Fruit fly (Drosophila melanogaster) whole organism, adult: Measurements from ENCODE around the gene Syx13.

Experiments used
- CG11617 ChIP-seq: fragments of 200-800 bp; sonication (Bioruptor generic); optimal IDR thresholded peaks from 2 replicates; lab custom pipeline; 2017; ENCODE audit warnings: mild to moderate bottlenecking, missing biosample characterization, missing genetic modification reagents, missing genetic modification characterization
- CG12768 ChIP-seq: fragments of 200-800 bp; sonication (Bioruptor generic); optimal IDR thresholded peaks from 2 replicates; lab custom pipeline; 2017; ENCODE audit warnings: missing biosample characterization, missing genetic modification characterization, mild to moderate bottlenecking, moderate library complexity, missing genetic modification reagents
- CG14711 ChIP-seq: fragments of 200-800 bp; sonication (Bioruptor generic); optimal IDR thresholded peaks from 2 replicates; lab custom pipeline; 2018; ENCODE audit warnings: missing biosample characterization, mild to moderate bottlenecking, missing genetic modification characterization, moderate library complexity
- CG1620 ChIP-seq: fragments of 200-800 bp; sonication (Bioruptor generic); optimal IDR thresholded peaks from 2 replicates; lab custom pipeline; 2016; ENCODE audit warnings: missing biosample characterization, missing genetic modification characterization
- CG33017 ChIP-seq: fragments of 200-800 bp; sonication (Bioruptor generic); optimal IDR thresholded peaks from 2 replicates; lab custom pipeline; 2018; ENCODE audit warnings: missing biosample characterization, mild to moderate bottlenecking, missing genetic modification characterization, moderate library complexity
- CG5204 ChIP-seq: fragments of 200-800 bp; sonication (Bioruptor generic); optimal IDR thresholded peaks from 2 replicates; lab custom pipeline; 2016; ENCODE audit warnings: missing biosample characterization, missing genetic modification characterization
- CG7045 ChIP-seq: fragments of 200-800 bp; sonication (Bioruptor generic); optimal IDR thresholded peaks from 2 replicates; lab custom pipeline; 2017; ENCODE audit warnings: missing biosample characterization, mild to moderate bottlenecking, missing genetic modification characterization
- CG7101 ChIP-seq: fragments of 200-800 bp; sonication (Bioruptor generic); optimal IDR thresholded peaks from 2 replicates; lab custom pipeline; 2018; ENCODE audit warnings: missing biosample characterization, mild to moderate bottlenecking, missing genetic modification characterization, moderate library complexity
- Clk ChIP-seq: fragments of 200-800 bp; sonication (Bioruptor generic); optimal IDR thresholded peaks from 2 replicates; lab custom pipeline; 2017; ENCODE audit warnings: missing biosample characterization, missing genetic modification characterization
- Crg-1 ChIP-seq: fragments of 200-800 bp; sonication (Bioruptor generic); optimal IDR thresholded peaks from 2 replicates; lab custom pipeline; 2016; ENCODE audit warnings: missing biosample characterization, missing genetic modification characterization
- Hr96 ChIP-seq: fragments of 200-800 bp; sonication (Bioruptor generic); optimal IDR thresholded peaks from 2 replicates; lab custom pipeline; 2016; ENCODE audit warnings: missing biosample characterization, missing genetic modification characterization
- Mnt ChIP-seq: fragments of 200-800 bp; sonication (Bioruptor generic); optimal IDR thresholded peaks from 2 replicates; lab custom pipeline; 2016; ENCODE audit warnings: missing biosample characterization, mild to moderate bottlenecking, missing genetic modification characterization
- bab1 ChIP-seq: fragments of 200-800 bp; sonication (Bioruptor generic); optimal IDR thresholded peaks from 3 replicates; lab custom pipeline; 2019; ENCODE audit warnings: missing biosample characterization, mild to moderate bottlenecking, missing genetic modification characterization, moderate library complexity
- cic ChIP-seq: fragments of 200-800 bp; sonication (Bioruptor generic); optimal IDR thresholded peaks from 2 replicates; lab custom pipeline; 2017; ENCODE audit warnings: missing biosample characterization, mild to moderate bottlenecking, missing genetic modification characterization, moderate library complexity
- cnc ChIP-seq, 2 experiments: fragments of >200 bp; optimal IDR thresholded peaks; 2 replicates each; lab custom pipeline; 2017
- kay ChIP-seq: fragments of 200-800 bp; sonication (Bioruptor generic); peaks from one replicate; lab custom pipeline; 2016; ENCODE audit warnings: missing biosample characterization, missing genetic modification characterization, borderline replicate concordance
- ovo ChIP-seq: fragments of 200-800 bp; sonication (Bioruptor generic); optimal IDR thresholded peaks from 2 replicates; lab custom pipeline; 2016; ENCODE audit warnings: missing biosample characterization, missing genetic modification characterization
- pad ChIP-seq: fragments of 200-800 bp; sonication (Bioruptor generic); optimal IDR thresholded peaks from 3 replicates; lab custom pipeline; 2017; ENCODE audit warnings: missing biosample characterization, missing genetic modification characterization, mild to moderate bottlenecking, moderate library complexity, missing genetic modification reagents
- tj ChIP-seq: fragments of 200-800 bp; sonication (Bioruptor generic); optimal IDR thresholded peaks from 3 replicates; lab custom pipeline; 2017; ENCODE audit warnings: missing biosample characterization, mild to moderate bottlenecking, missing genetic modification characterization, moderate library complexity
- toe ChIP-seq: fragments of 200-800 bp; sonication (Bioruptor generic); optimal IDR thresholded peaks from 2 replicates; lab custom pipeline; 2016; ENCODE audit warnings: missing biosample characterization, missing genetic modification characterization

Syx13 gene

DNA sequence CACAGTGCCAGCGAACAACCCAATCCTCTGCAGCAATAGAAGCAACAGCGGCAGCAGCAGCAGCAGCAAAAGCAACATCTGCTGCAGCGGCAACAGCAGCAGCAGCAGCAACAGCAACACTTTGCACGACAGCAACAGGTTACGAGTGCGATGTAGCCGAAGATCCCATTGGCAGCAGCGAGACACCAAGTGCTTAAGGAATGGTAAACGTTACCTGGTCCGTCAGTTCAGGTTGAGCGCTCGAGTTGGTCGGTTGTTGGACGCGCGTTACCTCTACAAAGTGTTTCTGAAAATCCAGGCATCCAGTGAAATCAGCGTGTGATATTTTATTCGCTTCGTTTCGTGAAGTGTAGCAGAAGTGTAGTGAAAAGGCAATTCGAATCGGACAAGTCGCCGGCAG lies 15.5 kb upstream of the Syx13 start, which contains the start of gene CG17672:
TSS of gene CG17672 (plus strand) at position 223 of the 400 bp plus-strand sequence.
- TF ChIP-seq tj (GFP tag; lab: Kevin White, UChicago) (no peak), Clk (no peak), toe (GFP tag; lab: Kevin White, UChicago) (no peak), Crg-1 (GFP tag; lab: Kevin White, UChicago) (no peak), kay (GFP tag; lab: Kevin White, UChicago) (no peak), ovo (no peak), CG7101 (tag; lab: Kevin White, UChicago) (no peak), CG11617 (GFP tag; lab: Kevin White, UChicago) (no peak), CG33017 (no peak), CG1620 (GFP tag; lab: Kevin White, UChicago) (no peak), cnc (optimal IDR thresholded peaks at IDR 0.05; lab: Kevin White, UChicago) (no peak)

DNA sequence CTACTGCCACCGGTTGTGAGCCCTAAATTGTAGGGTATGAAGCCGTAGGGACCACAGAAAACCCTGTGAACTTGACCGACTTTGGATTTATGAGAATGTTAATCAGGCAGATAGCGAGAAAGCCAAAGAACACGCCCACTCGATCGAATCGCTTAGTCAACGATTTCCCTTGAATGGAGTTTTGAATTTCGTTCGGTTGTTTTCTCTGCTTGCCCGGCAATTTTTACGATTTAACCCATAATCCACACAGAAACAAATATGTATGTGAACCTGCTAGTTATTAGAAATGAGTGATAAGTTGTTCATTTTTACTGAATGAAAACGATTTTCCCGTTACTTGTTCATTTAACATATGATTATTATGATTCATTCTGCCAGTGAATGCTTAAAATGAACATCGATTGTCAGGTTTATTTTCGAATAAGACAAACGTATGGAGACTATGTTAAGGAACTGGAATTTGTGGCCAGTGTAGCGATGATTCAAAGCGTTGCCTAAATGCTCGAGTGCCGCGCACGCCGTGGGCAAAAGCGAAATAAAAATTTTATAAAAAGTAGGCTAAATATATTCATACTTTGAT lies 14.1 kb upstream of the Syx13 start:
- TF ChIP-seq CG12768 (GFP tag; lab: Kevin White, UChicago) (no peak), CG14711 (tag; lab: Kevin White, UChicago) (no peak), pad (no peak), cnc (optimal IDR thresholded peaks at IDR 0.05; lab: Kevin White, UChicago) (no peak), kay (GFP tag; lab: Kevin White, UChicago) (no peak), CG1620 (GFP tag; lab: Kevin White, UChicago) (no peak), CG11617 (GFP tag; lab: Kevin White, UChicago) (no peak), Mnt (GFP tag; lab: Kevin White, UChicago) (no peak), CG5204 (GFP tag; lab: Kevin White, UChicago) (no peak), Crg-1 (GFP tag; lab: Kevin White, UChicago) (no peak), tj (GFP tag; lab: Kevin White, UChicago) (peak; percentile 90), bab1 (GFP tag; lab: Kevin White, UChicago) (peak; percentile 36), CG7101 (tag; lab: Kevin White, UChicago) (no peak)

DNA sequence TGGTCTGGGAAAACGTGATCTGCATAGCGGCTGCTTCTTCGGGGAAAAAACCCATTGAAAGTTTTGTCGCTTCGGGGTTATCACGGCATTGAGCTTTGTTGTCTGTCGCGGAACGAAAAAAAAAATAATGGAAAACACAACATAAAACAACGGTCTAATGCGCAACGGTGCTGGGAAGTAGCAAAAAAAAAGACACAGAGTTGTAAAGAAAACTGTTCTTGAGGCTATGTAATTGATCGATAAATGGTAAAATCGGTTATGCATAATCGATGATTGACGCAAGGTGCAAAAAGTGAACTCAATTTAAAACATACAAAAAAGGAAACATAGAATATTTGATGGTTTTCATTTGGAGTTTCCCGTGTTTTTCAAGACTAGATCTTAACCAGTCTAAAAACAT lies 12.9 kb upstream of the Syx13 start:
- no peak for TF ChIP-seq Clk
- no peak for TF ChIP-seq kay (GFP tag; lab: Kevin White, UChicago)
- TF ChIP-seq Hr96 (GFP tag; lab: Kevin White, UChicago) = no peak
- TF ChIP-seq CG5204 (GFP tag; lab: Kevin White, UChicago) = no peak
- TF ChIP-seq CG33017 = no peak
- no peak for TF ChIP-seq CG1620 (GFP tag; lab: Kevin White, UChicago)
- TF ChIP-seq cnc (optimal IDR thresholded peaks at IDR 0.05; lab: Kevin White, UChicago) = no peak
- no peak for TF ChIP-seq Crg-1 (GFP tag; lab: Kevin White, UChicago)
- no peak for TF ChIP-seq pad
- no peak for TF ChIP-seq tj (GFP tag; lab: Kevin White, UChicago)
- no peak for TF ChIP-seq CG7101 (tag; lab: Kevin White, UChicago)
- no peak for TF ChIP-seq CG12768 (GFP tag; lab: Kevin White, UChicago)
- no peak for TF ChIP-seq toe (GFP tag; lab: Kevin White, UChicago)
- no peak for TF ChIP-seq bab1 (GFP tag; lab: Kevin White, UChicago)

DNA sequence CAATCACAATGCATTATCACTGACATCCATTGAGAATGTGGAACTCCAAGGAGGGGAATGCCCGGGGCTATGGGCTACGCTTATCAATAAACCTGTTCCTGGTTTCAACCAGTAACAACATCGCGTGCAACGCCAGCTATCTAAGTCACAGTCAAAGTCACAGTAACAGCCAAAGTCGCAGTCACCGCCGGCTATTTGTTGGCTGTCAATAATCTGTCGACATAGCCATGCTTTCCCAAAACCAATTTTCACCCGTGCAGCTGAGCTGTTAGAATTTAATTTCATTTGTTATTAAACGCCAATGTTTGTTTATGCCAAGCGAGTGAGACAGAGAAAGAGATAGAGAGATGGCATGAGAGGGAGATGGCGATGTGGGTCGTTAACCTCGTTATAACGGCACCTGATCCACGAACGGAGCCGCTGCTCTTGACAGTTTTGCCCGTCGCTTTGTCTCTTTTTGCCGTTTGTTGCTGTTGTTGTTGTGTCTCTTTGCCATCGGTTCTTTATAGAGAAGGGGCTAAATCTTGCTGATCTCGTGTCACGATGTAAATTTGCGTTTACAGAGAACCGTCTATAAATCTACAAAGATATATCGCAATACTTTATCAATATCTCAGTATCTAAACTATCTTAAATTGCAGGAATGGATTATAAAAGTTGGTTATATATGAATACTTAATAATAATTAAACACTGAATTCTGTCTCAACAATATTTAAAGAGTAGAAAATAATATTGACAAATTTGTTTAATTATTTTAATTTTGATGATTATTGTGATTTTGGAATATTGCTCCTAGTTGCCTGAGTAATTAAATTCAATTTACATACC lies 11.9 kb upstream of the Syx13 start:
- TF ChIP-seq CG7045 (no peak), ovo (peak; percentile 66)

DNA sequence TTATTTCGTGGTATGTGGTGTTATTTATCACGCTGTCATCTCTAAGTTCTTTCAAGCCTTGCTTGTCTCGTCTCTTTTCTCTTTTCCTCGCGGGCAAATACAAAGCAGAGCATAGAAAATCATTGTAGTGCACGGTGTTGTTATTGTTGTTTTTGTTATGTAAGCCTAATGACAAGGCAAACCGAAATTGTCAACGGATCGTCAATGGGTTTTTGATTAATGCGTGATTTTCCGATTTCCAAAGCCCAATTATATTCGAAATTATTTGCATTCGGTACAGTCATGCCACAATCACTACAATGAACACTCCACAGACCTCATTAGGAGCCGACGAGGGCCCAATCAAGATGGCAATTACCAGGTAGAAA lies 11.3 kb upstream of the Syx13 start:
- TF ChIP-seq Clk (no peak), kay (GFP tag; lab: Kevin White, UChicago) (no peak), CG1620 (GFP tag; lab: Kevin White, UChicago) (no peak)

DNA sequence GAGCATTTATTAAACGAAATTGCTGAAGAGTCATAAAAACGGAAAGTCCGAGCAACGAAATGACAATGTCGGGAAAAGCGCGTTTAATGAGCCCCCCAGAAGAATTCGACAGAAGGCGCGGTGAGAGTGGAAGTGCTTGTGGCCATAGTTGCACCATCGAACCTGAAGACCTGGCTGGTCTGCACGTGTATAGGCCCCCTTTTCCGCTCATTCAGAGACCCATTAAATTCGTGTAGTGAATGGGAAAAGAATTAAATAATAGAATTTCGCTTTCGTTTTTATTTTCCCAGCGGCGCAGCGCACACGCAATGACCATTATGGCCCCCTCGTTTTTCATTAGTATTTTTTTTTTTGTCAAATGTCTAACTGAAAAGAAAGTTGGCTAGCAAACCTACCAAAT lies 10.9 kb upstream of the Syx13 start:
- TF ChIP-seq bab1 (GFP tag; lab: Kevin White, UChicago) (peak; percentile 25), Hr96 (GFP tag; lab: Kevin White, UChicago) (no peak), ovo (no peak), Clk (no peak), Mnt (GFP tag; lab: Kevin White, UChicago) (no peak)

DNA sequence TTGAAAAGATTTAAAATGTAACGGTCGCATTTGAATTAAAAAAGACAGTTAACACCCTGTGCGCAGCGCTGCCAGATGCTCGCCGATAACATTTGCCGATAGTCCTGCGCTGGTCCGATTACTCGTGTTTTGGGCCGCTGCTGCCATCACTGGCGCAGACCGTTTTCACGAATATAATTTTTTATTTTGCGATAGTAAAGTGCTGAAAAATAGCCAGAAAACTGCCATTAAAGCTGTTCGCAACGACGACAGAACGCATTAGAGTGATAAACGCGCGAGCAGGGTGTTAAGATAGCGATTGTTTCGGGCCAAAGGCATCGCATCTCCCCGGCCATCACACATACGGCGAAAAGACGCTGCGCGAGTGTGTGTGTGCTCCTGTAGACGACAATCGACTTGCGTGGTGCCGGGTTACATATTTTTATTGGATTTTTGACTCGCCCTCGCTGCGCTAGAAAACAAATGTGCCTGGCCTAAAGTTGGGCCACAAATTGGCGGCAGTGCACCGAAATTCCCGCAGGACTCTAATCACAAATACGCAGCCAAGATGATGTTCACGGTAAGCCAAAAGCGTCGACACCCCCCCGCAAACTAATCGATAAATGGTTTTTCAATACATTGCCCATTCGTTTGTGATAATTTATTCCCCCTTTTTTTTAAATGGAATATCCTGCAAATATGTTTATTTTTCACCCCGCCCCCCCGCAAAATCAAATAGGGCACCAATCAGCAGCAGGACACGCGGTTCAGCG lies 7.4 kb upstream of the Syx13 start, which contains the start of gene Srrm1:
TSS of gene Srrm1 (plus strand) at position 116 of the 752 bp plus-strand sequence.
- TF ChIP-seq CG5204 (GFP tag; lab: Kevin White, UChicago) (no peak), Mnt (GFP tag; lab: Kevin White, UChicago) (peak; percentile 24), CG1620 (GFP tag; lab: Kevin White, UChicago) (peak; percentile 55), CG14711 (tag; lab: Kevin White, UChicago) (no peak), CG11617 (GFP tag; lab: Kevin White, UChicago) (no peak), bab1 (GFP tag; lab: Kevin White, UChicago) (peak; percentile 50), CG7045 (no peak), CG7101 (tag; lab: Kevin White, UChicago) (no peak), Hr96 (GFP tag; lab: Kevin White, UChicago) (peak; percentile 45), kay (GFP tag; lab: Kevin White, UChicago) (no peak), tj (GFP tag; lab: Kevin White, UChicago) (no peak), cnc (optimal IDR thresholded peaks at IDR 0.05; lab: Kevin White, UChicago) (no peak), CG33017 (no peak), Clk (no peak), CG12768 (GFP tag; lab: Kevin White, UChicago) (no peak), Crg-1 (GFP tag; lab: Kevin White, UChicago) (peak; percentile 26), cic (GFP tag; lab: Kevin White, UChicago) (no peak), ovo (peak; percentile 26), pad (no peak), toe (GFP tag; lab: Kevin White, UChicago) (peak; percentile 26)
